Worm (Caenorhabditis elegans): Measurements from ENCODE around the gene T27E4.1.

Gene T27E4.1

ce11 chrV:9141297-9141696, 49.2 kb downstream of the T27E4.1 start, which contains the start of gene pitr-3:
TSS of gene pitr-3 (minus strand) at chrV:9141397.
- TF ChIP-seq lin-54 (GFP tag; optimal IDR thresholded peaks at IDR 0.05), result no peak
- no peak for TF ChIP-seq zfh-2 (GFP tag; conservative IDR thresholded peaks at IDR 0.05)
- no peak for TF ChIP-seq egl-44 (GFP tag; IDR thresholded peaks at IDR 0.05)
- TF ChIP-seq ztf-22 (GFP tag; optimal IDR thresholded peaks at IDR 0.05), result no peak
- TF ChIP-seq ztf-28 (GFP tag; IDR thresholded peaks at IDR 0.05), result no peak
- TF ChIP-seq hmg-1.2 (GFP tag; IDR thresholded peaks at IDR 0.05), result no peak
- no peak for TF ChIP-seq C17E4.6 (GFP tag; IDR thresholded peaks at IDR 0.05)
- TF ChIP-seq nhr-27 (tag; optimal IDR thresholded peaks at IDR 0.05), result no peak
- no peak for TF ChIP-seq ztf-25 (GFP tag; IDR thresholded peaks at IDR 0.05)
- TF ChIP-seq nhr-120 (GFP tag; IDR thresholded peaks at IDR 0.05), result no peak
- TF ChIP-seq lin-40 (tag; optimal IDR thresholded peaks at IDR 0.05), result no peak
- no peak for TF ChIP-seq F57A8.1 (GFP tag; optimal IDR thresholded peaks at IDR 0.05)
- TF ChIP-seq aptf-3 (GFP tag; IDR thresholded peaks at IDR 0.05), result no peak
- TF ChIP-seq gei-17 (GFP tag; optimal IDR thresholded peaks at IDR 0.05), result no peak
- no peak for TF ChIP-seq lsl-1 (GFP tag; optimal IDR thresholded peaks at IDR 0.05)
- no peak for TF ChIP-seq hlh-26 (GFP tag; conservative IDR thresholded peaks at IDR 0.05)
- no peak for TF ChIP-seq egrh-3 (GFP tag; IDR thresholded peaks at IDR 0.05)
- no peak for TF ChIP-seq snpc-4 (GFP tag; optimal IDR thresholded peaks at IDR 0.05)
- no peak for TF ChIP-seq snpc-4 (tag; optimal IDR thresholded peaks at IDR 0.05)
- TF ChIP-seq tbx-9 (tag; optimal IDR thresholded peaks at IDR 0.05; ENCODE audit: borderline replicate concordance), result no peak

- TF ChIP-seq ZK185.1 (tag; optimal IDR thresholded peaks at IDR 0.05; ENCODE audit: poor library complexity, severe bottlenecking) (no peak), hmg-20 (GFP tag; IDR thresholded peaks at IDR 0.05) (no peak), die-1 (tag; optimal IDR thresholded peaks at IDR 0.05) (no peak), egl-44 (GFP tag; IDR thresholded peaks at IDR 0.05) (no peak), D2030.7 (GFP tag; IDR thresholded peaks at IDR 0.05) (no peak), snpc-4 (GFP tag; optimal IDR thresholded peaks at IDR 0.05) (no peak), snpc-4 (tag; optimal IDR thresholded peaks at IDR 0.05) (no peak), K12H6.12 (tag; optimal IDR thresholded peaks at IDR 0.05) (no peak), mcd-1 (GFP tag; IDR thresholded peaks at IDR 0.05) (no peak), F55B11.4 (tag; optimal IDR thresholded peaks at IDR 0.05; ENCODE audit: borderline replicate concordance, insufficient read depth) (no peak), madf-6 (GFP tag; IDR thresholded peaks at IDR 0.05) (no peak), Y79H2A.3 (GFP tag; conservative IDR thresholded peaks at IDR 0.05) (no peak), gei-17 (GFP tag; optimal IDR thresholded peaks at IDR 0.05) (no peak), bed-1 (GFP tag; IDR thresholded peaks at IDR 0.05) (no peak), F22D6.2 (tag; optimal IDR thresholded peaks at IDR 0.05) (no peak), lin-26 (GFP tag; IDR thresholded peaks at IDR 0.05) (no peak), T26A5.8 (tag; optimal IDR thresholded peaks at IDR 0.05) (no peak), lsl-1 (GFP tag; optimal IDR thresholded peaks at IDR 0.05) (no peak), zim-3 (tag; optimal IDR thresholded peaks at IDR 0.05) (no peak), rpc-1 (optimal IDR thresholded peaks at IDR 0.05) (no peak), rpc-1 (tag; optimal IDR thresholded peaks at IDR 0.05) (no peak)
These were observed 51.8 kb downstream of the T27E4.1 start for ce11 chrV:9143896-9144295.

Data from whole organism, young adult.